Fruit fly (Drosophila melanogaster) whole organism, prepupa: ENCODE measurements around the gene AOX3.
A peak's percentile ranks its signal among the peaks of the same experiment; 100 is the strongest.

ENCODE experiments used
- CG31627 ChIP-seq: fragments of 200-800 bp; sonication (Bioruptor generic); optimal IDR thresholded peaks from 3 replicates; lab custom pipeline; 2016; ENCODE audit warnings: missing biosample characterization, missing genetic modification characterization
- CG32006 ChIP-seq: fragments of 200-800 bp; sonication (Bioruptor generic); optimal IDR thresholded peaks from 3 replicates; lab custom pipeline; 2017; ENCODE audit warnings: missing biosample characterization, mild to moderate bottlenecking, missing genetic modification characterization
- CG34406 ChIP-seq: fragments of 200-800 bp; sonication (Bioruptor generic); optimal IDR thresholded peaks from 3 replicates; lab custom pipeline; 2016; ENCODE audit warnings: missing biosample characterization, missing genetic modification characterization
- CG3919 ChIP-seq: fragments of 200-800 bp; sonication (Bioruptor generic); optimal IDR thresholded peaks from 3 replicates; lab custom pipeline; 2016; ENCODE audit warnings: missing biosample characterization, missing genetic modification characterization
- CG6276 ChIP-seq: fragments of 200-800 bp; sonication (Bioruptor generic); optimal IDR thresholded peaks from 2 replicates; lab custom pipeline; 2017; ENCODE audit warnings: missing biosample characterization, mild to moderate bottlenecking, missing genetic modification characterization
- CG6792 ChIP-seq: fragments of 200-800 bp; sonication (Bioruptor generic); optimal IDR thresholded peaks from 3 replicates; lab custom pipeline; 2016; ENCODE audit warnings: missing biosample characterization, missing genetic modification characterization
- CG6854 ChIP-seq: fragments of 200-800 bp; sonication (Bioruptor generic); optimal IDR thresholded peaks from 2 replicates; lab custom pipeline; 2017; ENCODE audit warnings: missing biosample characterization, mild to moderate bottlenecking, missing genetic modification characterization
- CG8119 ChIP-seq: fragments of 200-800 bp; sonication (Bioruptor generic); IDR thresholded peaks from 3 replicates; pipeline ENCODE4 v1.3.6; 2022; ENCODE audit warnings: missing biosample characterization, missing genetic modification characterization
- CG8319 ChIP-seq: fragments of 200-800 bp; sonication (Bioruptor generic); optimal IDR thresholded peaks from 3 replicates; lab custom pipeline; 2016; ENCODE audit warnings: missing biosample characterization, missing genetic modification characterization
- CG8632 ChIP-seq: fragments of 200-800 bp; sonication (Bioruptor generic); optimal IDR thresholded peaks from 3 replicates; lab custom pipeline; 2016; ENCODE audit warnings: missing biosample characterization, missing genetic modification characterization
- CG9139 ChIP-seq: fragments of 200-800 bp; sonication (Bioruptor generic); optimal IDR thresholded peaks from 3 replicates; lab custom pipeline; 2017; ENCODE audit warnings: missing biosample characterization, mild to moderate bottlenecking, missing genetic modification characterization
- Eip75B ChIP-seq: fragments of 200-800 bp; sonication (Bioruptor generic); optimal IDR thresholded peaks from 3 replicates; lab custom pipeline; 2016; ENCODE audit warnings: missing biosample characterization, missing genetic modification characterization
- Eip93F ChIP-seq: fragments of 200-800 bp; sonication (Bioruptor generic); optimal IDR thresholded peaks from 2 replicates; lab custom pipeline; 2016; ENCODE audit warnings: missing biosample characterization, mild to moderate bottlenecking, missing genetic modification characterization
- Gug ChIP-seq: fragments of 200-800 bp; sonication (Bioruptor generic); IDR thresholded peaks from 2 replicates; pipeline ENCODE4 v1.3.6; 2022; ENCODE audit warnings: missing biosample characterization, missing genetic modification characterization
- Hr38 ChIP-seq: sonication (Bioruptor generic); optimal IDR thresholded peaks from 2 replicates; lab custom pipeline; 2016; ENCODE audit warnings: missing biosample characterization, missing genetic modification characterization
- Hr4 ChIP-seq: fragments of 200-800 bp; sonication (Bioruptor generic); optimal IDR thresholded peaks from 3 replicates; lab custom pipeline; 2016; ENCODE audit warnings: missing biosample characterization, missing genetic modification characterization
- Lpt ChIP-seq: fragments of 200-800 bp; sonication (Bioruptor generic); optimal IDR thresholded peaks from 3 replicates; lab custom pipeline; 2016; ENCODE audit warnings: missing biosample characterization, missing genetic modification characterization
- Sox102F ChIP-seq: fragments of 200-800 bp; sonication (Bioruptor generic); optimal IDR thresholded peaks from 2 replicates; lab custom pipeline; 2016; ENCODE audit warnings: missing biosample characterization, mild to moderate bottlenecking, missing genetic modification characterization
- Sox14 ChIP-seq: fragments of 200-800 bp; sonication (Bioruptor generic); optimal IDR thresholded peaks from 3 replicates; lab custom pipeline; 2016; ENCODE audit warnings: missing biosample characterization, missing genetic modification characterization
- achi ChIP-seq: fragments of 200-800 bp; sonication (Bioruptor generic); optimal IDR thresholded peaks from 3 replicates; lab custom pipeline; 2016; ENCODE audit warnings: missing biosample characterization, missing genetic modification characterization
- cyc ChIP-seq: fragments of 200-800 bp; sonication (Bioruptor generic); optimal IDR thresholded peaks from 3 replicates; lab custom pipeline; 2016; ENCODE audit warnings: missing biosample characterization, missing genetic modification characterization
- eg ChIP-seq: fragments of 200-800 bp; sonication (Bioruptor generic); IDR thresholded peaks from 3 replicates; pipeline ENCODE4 v1.3.6; 2022; ENCODE audit warnings: missing biosample characterization, missing genetic modification characterization
- fd59A ChIP-seq: fragments of 200-800 bp; sonication (Bioruptor generic); optimal IDR thresholded peaks from 2 replicates; lab custom pipeline; 2017; ENCODE audit warnings: missing biosample characterization, mild to moderate bottlenecking, missing genetic modification characterization, missing genetic modification reagents
- fd85E ChIP-seq: fragments of 200-800 bp; sonication (Bioruptor generic); optimal IDR thresholded peaks from 3 replicates; lab custom pipeline; 2016; ENCODE audit warnings: missing biosample characterization, missing genetic modification characterization
- pdm3 ChIP-seq: fragments of 200-800 bp; sonication (Bioruptor generic); optimal IDR thresholded peaks from 3 replicates; lab custom pipeline; 2016; ENCODE audit warnings: missing biosample characterization, missing genetic modification characterization
- salr ChIP-seq, 2 experiments: fragments of 200-800 bp; sonication (Bioruptor generic); optimal IDR thresholded peaks; 3 replicates each; lab custom pipeline; 2016 to 2018; ENCODE audit warnings: missing biosample characterization in 2 of 2, missing genetic modification characterization in 2 of 2, mild to moderate bottlenecking in 1 of 2
- spab ChIP-seq: fragments of 200-800 bp; sonication (Bioruptor generic); optimal IDR thresholded peaks from 2 replicates; lab custom pipeline; 2017; ENCODE audit warnings: missing biosample characterization, mild to moderate bottlenecking, missing genetic modification characterization, missing genetic modification reagents
- ss ChIP-seq, 2 experiments: fragments of 200-800 bp; sonication (Bioruptor generic); optimal IDR thresholded peaks; 2 replicates in 1 of 2; 3 replicates in 1 of 2; lab custom pipeline; 2017 to 2018; ENCODE audit warnings: mild to moderate bottlenecking in 2 of 2, missing biosample characterization in 2 of 2, missing genetic modification characterization in 2 of 2, moderate library complexity in 1 of 2
- svp ChIP-seq: fragments of 200-800 bp; sonication (Bioruptor generic); peaks from one replicate; lab custom pipeline; 2016; ENCODE audit warnings: missing biosample characterization, missing genetic modification characterization

The AOX3 gene

dm6 chr3R:15588567-15589321, 40.8 kb upstream of the AOX3 start (continued):
- TF ChIP-seq Hr4 (no peak), Eip75B (GFP tag; lab: Kevin White, UChicago) (peak; percentile 17), Gug (GFP tag; lab: Robert Waterston, UW) (no peak), cyc (GFP tag; lab: Kevin White, UChicago) (peak; percentile 34), CG9139 (GFP tag; lab: Kevin White, UChicago) (no peak), CG31627 (GFP tag; lab: Kevin White, UChicago) (peak; percentile 26), spab (GFP tag; lab: Kevin White, UChicago) (no peak), Sox14 (GFP tag; lab: Kevin White, UChicago) (peak; percentile 14), ss (GFP tag; optimal IDR thresholded peaks at IDR 0.05; lab: Kevin White, UChicago) (no peak), CG6792 (GFP tag; lab: Kevin White, UChicago) (peak; percentile 60), CG8632 (GFP tag; lab: Kevin White, UChicago) (peak; percentile 36), CG3919 (GFP tag; lab: Kevin White, UChicago) (peak; percentile 13), CG8319 (GFP tag; lab: Kevin White, UChicago) (no peak)

- TF ChIP-seq CG6276 (GFP tag; lab: Kevin White, UChicago) (no peak), fd59A (no peak), CG31627 (GFP tag; lab: Kevin White, UChicago) (peak; percentile 1), svp (GFP tag; lab: Kevin White, UChicago) (peak; percentile 36), Lpt (GFP tag; lab: Kevin White, UChicago) (no peak), cyc (GFP tag; lab: Kevin White, UChicago) (no peak), pdm3 (GFP tag; lab: Kevin White, UChicago) (no peak), Eip93F (GFP tag; lab: Kevin White, UChicago) (no peak), CG6854 (GFP tag; lab: Kevin White, UChicago) (no peak)
Measured at dm6 chr3R:15587491-15587890, 39.5 kb upstream of the AOX3 start.

- no peak for TF ChIP-seq Hr38
- TF ChIP-seq Gug (GFP tag; lab: Robert Waterston, UW), result no peak
- no peak for TF ChIP-seq Sox102F (GFP tag; lab: Kevin White, UChicago)
Measured at dm6 chr3R:15584523-15585149, 36.6 kb upstream of the AOX3 start.

dm6 chr3R:15583447-15583846, 35.5 kb upstream of the AOX3 start:
- TF ChIP-seq CG32006 (GFP tag; lab: Kevin White, UChicago) (no peak), CG6792 (GFP tag; lab: Kevin White, UChicago) (no peak), achi (no peak), CG34406 (no peak), fd85E (GFP tag; lab: Kevin White, UChicago) (no peak), eg (GFP tag; lab: Robert Waterston, UW) (no peak), CG8119 (GFP tag; lab: Robert Waterston, UW) (no peak), CG6854 (GFP tag; lab: Kevin White, UChicago) (no peak)

- TF ChIP-seq salr (GFP tag; optimal IDR thresholded peaks at IDR 0.05; lab: Kevin White, UChicago), result no peak
- TF ChIP-seq CG9139 (GFP tag; lab: Kevin White, UChicago), result no peak
- no peak for TF ChIP-seq fd59A
- TF ChIP-seq eg (GFP tag; lab: Robert Waterston, UW), result no peak
- TF ChIP-seq, all 60 proteins: peak for 0
Measured at dm6 chr3R:15582526-15583155, 34.7 kb upstream of the AOX3 start.
